Fruit fly (Drosophila melanogaster): ENCODE data around the gene CG14137.

The CG14137 gene

DNA sequence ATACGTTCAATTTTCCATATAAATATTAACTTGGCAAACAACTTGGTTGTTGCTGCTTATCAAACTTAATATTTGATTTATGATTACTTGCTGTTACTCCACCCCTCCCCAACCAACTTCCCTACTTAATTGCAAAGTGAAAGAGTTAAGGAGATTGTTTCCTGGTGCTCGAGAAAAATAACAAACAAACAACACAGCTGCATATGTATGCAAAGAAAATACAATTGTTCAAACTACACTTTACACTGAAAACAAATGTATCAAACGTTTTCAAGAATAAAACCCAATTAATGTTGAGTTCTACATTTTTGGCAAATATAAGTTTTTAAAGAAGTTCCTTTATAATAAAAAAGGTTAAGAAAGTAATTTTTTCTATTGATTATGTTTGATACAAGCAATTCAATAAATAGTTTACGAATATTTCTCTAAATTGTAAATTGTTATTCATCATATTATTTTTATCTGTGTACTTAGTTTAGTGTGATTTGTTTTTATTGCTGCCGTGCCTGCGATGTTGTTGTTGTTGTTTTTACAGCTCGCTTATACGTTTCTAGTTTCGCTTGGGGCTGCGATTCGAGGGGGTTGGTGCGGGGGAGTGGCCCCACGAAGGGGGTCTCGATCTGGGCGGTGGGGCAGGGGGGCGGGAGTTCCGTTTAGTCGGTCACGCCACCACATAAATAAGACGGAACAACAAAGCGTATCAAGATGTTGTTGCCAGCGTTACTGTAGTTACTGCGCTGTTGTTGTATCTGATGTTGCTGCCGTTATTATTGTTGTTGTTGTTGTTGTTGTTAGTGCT, 44.0 kb downstream of the CG14137 start (continued):
- no peak for TF ChIP-seq Elba2 (GFP tag; optimal IDR thresholded peaks at IDR 0.05)
- no peak for TF ChIP-seq her (GFP tag; optimal IDR thresholded peaks at IDR 0.05)
- peak; percentile 25; the same call in 1 of the 2 replicates for TF ChIP-seq CG32767 (GFP tag; IDR thresholded peaks at IDR 0.05)
- TF ChIP-seq ap (GFP tag; IDR thresholded peaks at IDR 0.05) = peak; percentile 15; the same call in 1 of the 2 replicates
- TF ChIP-seq CTCF (GFP tag; optimal IDR thresholded peaks at IDR 0.05) = peak; percentile 2
- TF ChIP-seq Trl (optimal IDR thresholded peaks at IDR 0.05) = no peak
- TF ChIP-seq Trl (GFP tag; optimal IDR thresholded peaks at IDR 0.05) = peak; percentile 32
- TF ChIP-seq dysf (GFP tag; IDR thresholded peaks at IDR 0.05) = peak; percentile 68
- peak; percentile 96 for TF ChIP-seq chinmo (GFP tag; IDR thresholded peaks at IDR 0.05; ENCODE audit: partially characterized antibody)
- 0 out of 3 replicates have a peak, but pooled peaks have one; percentile 7 for TF ChIP-seq CG7963 (GFP tag; IDR thresholded peaks at IDR 0.05; ENCODE audit: partially characterized antibody)
- TF ChIP-seq gce (GFP tag; IDR thresholded peaks at IDR 0.05) = peak; percentile 26; the same call in 1 of the 3 replicates
- TF ChIP-seq tna (GFP tag; IDR thresholded peaks at IDR 0.05; ENCODE audit: partially characterized antibody) = no peak
- peak; percentile 46 for TF ChIP-seq Hand (GFP tag; optimal IDR thresholded peaks at IDR 0.05)
- peak; percentile 87 for TF ChIP-seq phol (tag; optimal IDR thresholded peaks at IDR 0.05)
- peak; percentile 53 for TF ChIP-seq CG12155 (GFP tag; optimal IDR thresholded peaks at IDR 0.05)
- peak; percentile 64 for TF ChIP-seq Abd-B (GFP tag; optimal IDR thresholded peaks at IDR 0.05)
- TF ChIP-seq Asciz (GFP tag; optimal IDR thresholded peaks at IDR 0.05) = peak; percentile 85
- peak; percentile 60 for TF ChIP-seq tap (tag; optimal IDR thresholded peaks at IDR 0.05)
- no peak for TF ChIP-seq CG2199 (GFP tag; IDR thresholded peaks at IDR 0.05)
- TF ChIP-seq CG17612 (GFP tag; IDR thresholded peaks at IDR 0.05) = no peak
- peak; percentile 46; the same call in 1 of the 2 replicates for TF ChIP-seq ttk (GFP tag; IDR thresholded peaks at IDR 0.05)
- no peak for TF ChIP-seq Awh (GFP tag; IDR thresholded peaks at IDR 0.05)
- peak; percentile 49 for TF ChIP-seq CG6854 (GFP tag; optimal IDR thresholded peaks at IDR 0.05)
- peak; percentile 38 for TF ChIP-seq ATbp (GFP tag; optimal IDR thresholded peaks at IDR 0.05)
- TF ChIP-seq cato (GFP tag; optimal IDR thresholded peaks at IDR 0.05; ENCODE audit: borderline replicate concordance) = peak; percentile 33
- TF ChIP-seq Six4 (GFP tag; optimal IDR thresholded peaks at IDR 0.05) = peak; percentile 65
- peak; percentile 59 for TF ChIP-seq CG6765 (GFP tag; optimal IDR thresholded peaks at IDR 0.05)
- TF ChIP-seq Lim3 (GFP tag; IDR thresholded peaks at IDR 0.05) = no peak; the same call in 1 of the 2 replicates
- TF ChIP-seq stc (GFP tag; IDR thresholded peaks at IDR 0.05) = peak; percentile 77; the same call in 1 of the 2 replicates
- peak; percentile 30; the same call in 1 of the 2 replicates for TF ChIP-seq CG14014 (GFP tag; IDR thresholded peaks at IDR 0.05)
- no peak for TF ChIP-seq CG4730 (GFP tag; IDR thresholded peaks at IDR 0.05)
- TF ChIP-seq pros (GFP tag; optimal IDR thresholded peaks at IDR 0.05) = no peak
- no peak for TF ChIP-seq CG15479 (GFP tag; optimal IDR thresholded peaks at IDR 0.05)
- TF ChIP-seq CG10274 (GFP tag; optimal IDR thresholded peaks at IDR 0.05) = no peak
- TF ChIP-seq CG17361 (GFP tag; IDR thresholded peaks at IDR 0.05) = peak; percentile 87
- peak; percentile 88 for TF ChIP-seq CG8924 (tag; optimal IDR thresholded peaks at IDR 0.05)
- TF ChIP-seq bigmax (GFP tag; optimal IDR thresholded peaks at IDR 0.05) = no peak
- TF ChIP-seq CG2120 (GFP tag; optimal IDR thresholded peaks at IDR 0.05) = peak; percentile 70
- TF ChIP-seq dmrt99B (tag; optimal IDR thresholded peaks at IDR 0.05) = peak; percentile 90
- peak; percentile 54 for TF ChIP-seq twi (tag; optimal IDR thresholded peaks at IDR 0.05)
- no peak for TF ChIP-seq repo (GFP tag; optimal IDR thresholded peaks at IDR 0.05)
- TF ChIP-seq NK7.1 (GFP tag; optimal IDR thresholded peaks at IDR 0.05) = no peak
- peak; percentile 30 for TF ChIP-seq CG4707 (GFP tag; optimal IDR thresholded peaks at IDR 0.05)
- peak; percentile 9 for TF ChIP-seq CG15514 (GFP tag; optimal IDR thresholded peaks at IDR 0.05)
- TF ChIP-seq yki (optimal IDR thresholded peaks at IDR 0.05) = no peak
- no peak for TF ChIP-seq zfh2 (GFP tag; optimal IDR thresholded peaks at IDR 0.05)
- TF ChIP-seq tx (GFP tag; optimal IDR thresholded peaks at IDR 0.05) = peak; percentile 16
- no peak for TF ChIP-seq vfl (GFP tag; optimal IDR thresholded peaks at IDR 0.05)
- TF ChIP-seq C15 (GFP tag; IDR thresholded peaks at IDR 0.05) = no peak
- TF ChIP-seq schlank (tag; optimal IDR thresholded peaks at IDR 0.05) = no peak

Data from whole organism, embryonic.